Fruit fly (Drosophila melanogaster) whole organism, embryonic: ENCODE data around the gene CG7519.

ENCODE experiments used
- CG10979 ChIP-seq: fragments of 200-800 bp; sonication (Bioruptor generic); optimal IDR thresholded peaks from 2 replicates; lab custom pipeline; 2018; ENCODE audit warnings: missing biosample characterization, mild to moderate bottlenecking, missing genetic modification characterization, moderate library complexity
- CG11696 ChIP-seq: fragments of 200-800 bp; sonication (Bioruptor generic); IDR thresholded peaks from 2 replicates; pipeline ENCODE4 v1.3.6; 2022; ENCODE audit warnings: missing biosample characterization, missing genetic modification characterization
- CG12769 ChIP-seq: fragments of 200-800 bp; sonication (Bioruptor generic); optimal IDR thresholded peaks from 2 replicates; lab custom pipeline; 2019; ENCODE audit warnings: missing biosample characterization, mild to moderate bottlenecking, missing genetic modification characterization, moderate library complexity
- CG14965 ChIP-seq: fragments of 200-800 bp; sonication (Bioruptor generic); optimal IDR thresholded peaks from 2 replicates; lab custom pipeline; 2016; ENCODE audit warnings: missing biosample characterization, missing genetic modification characterization, borderline replicate concordance
- CG15011 ChIP-seq: fragments of 200-800 bp; sonication (Bioruptor generic); optimal IDR thresholded peaks from 3 replicates; lab custom pipeline; 2018; ENCODE audit warnings: missing biosample characterization, mild to moderate bottlenecking, missing genetic modification characterization
- CG15601 ChIP-seq: fragments of 200-800 bp; sonication (Bioruptor generic); optimal IDR thresholded peaks from 3 replicates; lab custom pipeline; 2019; ENCODE audit warnings: missing biosample characterization, mild to moderate bottlenecking, missing genetic modification characterization, moderate library complexity
- CG1602 ChIP-seq: fragments of 200-800 bp; sonication (Bioruptor generic); optimal IDR thresholded peaks from 3 replicates; lab custom pipeline; 2016; ENCODE audit warnings: missing biosample characterization, missing genetic modification characterization
- CG17612 ChIP-seq: fragments of 200-800 bp; sonication (Bioruptor generic); IDR thresholded peaks from 2 replicates; pipeline ENCODE4 v1.3.6; 2022; ENCODE audit warnings: missing biosample characterization, missing genetic modification characterization
- CG18619 ChIP-seq: fragments of 200-800 bp; sonication (Bioruptor generic); optimal IDR thresholded peaks from 3 replicates; lab custom pipeline; 2017; ENCODE audit warnings: missing biosample characterization, mild to moderate bottlenecking, missing genetic modification characterization
- CG2875 ChIP-seq: fragments of 200-800 bp; sonication (Bioruptor generic); optimal IDR thresholded peaks from 2 replicates; lab custom pipeline; 2017; ENCODE audit warnings: missing biosample characterization, mild to moderate bottlenecking, missing genetic modification characterization, missing genetic modification reagents
- CG3065 ChIP-seq: fragments of 200-800 bp; sonication (Bioruptor generic); optimal IDR thresholded peaks from 2 replicates; lab custom pipeline; 2016; ENCODE audit warnings: missing biosample characterization, missing genetic modification characterization
- CG32767 ChIP-seq: fragments of 200-800 bp; sonication (Bioruptor generic); IDR thresholded peaks from 2 replicates; pipeline ENCODE4 v1.3.6; 2022; ENCODE audit warnings: missing biosample characterization, missing genetic modification characterization
- CG33557 ChIP-seq: fragments of 200-800 bp; sonication (Bioruptor generic); optimal IDR thresholded peaks from 2 replicates; lab custom pipeline; 2019; ENCODE audit warnings: missing biosample characterization, mild to moderate bottlenecking, missing genetic modification characterization, moderate library complexity
- CG4730 ChIP-seq: fragments of 200-800 bp; sonication (Bioruptor generic); IDR thresholded peaks from 2 replicates; pipeline ENCODE4 v1.3.6; 2022; ENCODE audit warnings: missing biosample characterization, missing genetic modification characterization
- CG5180 ChIP-seq: fragments of 200-800 bp; sonication (Bioruptor generic); optimal IDR thresholded peaks from 3 replicates; lab custom pipeline; 2017; ENCODE audit warnings: missing biosample characterization, missing genetic modification characterization, mild to moderate bottlenecking, moderate library complexity, missing genetic modification reagents
- CG6175 ChIP-seq: fragments of 200-800 bp; sonication (Bioruptor generic); IDR thresholded peaks from 3 replicates; pipeline ENCODE4 v1.3.6; 2022; ENCODE audit warnings: missing biosample characterization, missing genetic modification characterization
- CG7987 ChIP-seq: fragments of 200-800 bp; sonication (Bioruptor generic); optimal IDR thresholded peaks from 2 replicates; lab custom pipeline; 2018; ENCODE audit warnings: missing biosample characterization, mild to moderate bottlenecking, missing genetic modification characterization, moderate library complexity
- CG8388 ChIP-seq: fragments of 200-800 bp; sonication (Bioruptor generic); optimal IDR thresholded peaks from 2 replicates; lab custom pipeline; 2019; ENCODE audit warnings: missing biosample characterization, mild to moderate bottlenecking, missing genetic modification characterization, moderate library complexity
- CG9437 ChIP-seq: fragments of 200-800 bp; sonication (Bioruptor generic); optimal IDR thresholded peaks from 2 replicates; lab custom pipeline; 2018; ENCODE audit warnings: missing biosample characterization, mild to moderate bottlenecking, missing genetic modification characterization
- CTCF ChIP-seq: fragments of 200-800 bp; sonication (Bioruptor generic); optimal IDR thresholded peaks from 2 replicates; lab custom pipeline; 2017; ENCODE audit warnings: missing biosample characterization, mild to moderate bottlenecking, missing genetic modification characterization, moderate library complexity
- Camta ChIP-seq: fragments of 200-800 bp; sonication (Bioruptor generic); optimal IDR thresholded peaks from 2 replicates; lab custom pipeline; 2016; ENCODE audit warnings: missing biosample characterization, missing genetic modification characterization
- ERR ChIP-seq: fragments of 200-800 bp; sonication (Bioruptor generic); optimal IDR thresholded peaks from 2 replicates; lab custom pipeline; 2016; ENCODE audit warnings: missing biosample characterization, missing genetic modification characterization
- Ets65A ChIP-seq: fragments of 200-800 bp; sonication (Bioruptor generic); peaks from one replicate; lab custom pipeline; 2016; ENCODE audit warnings: missing biosample characterization, missing genetic modification characterization
- Ets97D ChIP-seq: fragments of 200-800 bp; sonication (Bioruptor generic); optimal IDR thresholded peaks from 3 replicates; lab custom pipeline; 2016; ENCODE audit warnings: missing biosample characterization, missing genetic modification characterization
- Hr39 ChIP-seq: fragments of >200 bp; optimal IDR thresholded peaks from 2 replicates; lab custom pipeline; 2017
- Mes4 ChIP-seq: fragments of 200-800 bp; sonication (Bioruptor generic); optimal IDR thresholded peaks from 2 replicates; lab custom pipeline; 2016; ENCODE audit warnings: missing biosample characterization, missing genetic modification characterization
- Mrtf ChIP-seq: fragments of 200-800 bp; sonication (Bioruptor generic); IDR thresholded peaks from 3 replicates; pipeline ENCODE4 v1.3.6; 2022; ENCODE audit warnings: missing biosample characterization, missing genetic modification characterization
- NC2β ChIP-seq: fragments of 200-800 bp; sonication (Bioruptor generic); optimal IDR thresholded peaks from 2 replicates; lab custom pipeline; 2016; ENCODE audit warnings: missing biosample characterization, missing genetic modification characterization
- Neu2 ChIP-seq: fragments of 200-800 bp; sonication (Bioruptor generic); optimal IDR thresholded peaks from 3 replicates; lab custom pipeline; 2016; ENCODE audit warnings: missing biosample characterization, missing genetic modification characterization, borderline replicate concordance
- PHDP ChIP-seq: fragments of 200-800 bp; sonication (Bioruptor generic); optimal IDR thresholded peaks from 3 replicates; lab custom pipeline; 2018; ENCODE audit warnings: missing biosample characterization, mild to moderate bottlenecking, missing genetic modification characterization, moderate library complexity
- Rx ChIP-seq: fragments of 200-800 bp; sonication (Bioruptor generic); IDR thresholded peaks from 2 replicates; pipeline ENCODE4 v1.3.6; 2022; ENCODE audit warnings: missing biosample characterization, missing genetic modification characterization
- Stat92E ChIP-seq, 3 experiments: fragments of >200 bp in 2 of 3; fragments of 200-800 bp in 1 of 3; sonication (Bioruptor generic) in 1 of 3; optimal IDR thresholded peaks; 2 replicates each; lab custom pipeline; 2017 to 2019; ENCODE audit warnings: missing biosample characterization in 3 of 3, missing genetic modification characterization in 3 of 3, mild to moderate bottlenecking in 1 of 3, moderate library complexity in 1 of 3
- YL-1 ChIP-seq: fragments of 200-800 bp; sonication (Bioruptor generic); optimal IDR thresholded peaks from 3 replicates; lab custom pipeline; 2017; ENCODE audit warnings: missing biosample characterization, mild to moderate bottlenecking, missing genetic modification characterization
- abd-A ChIP-seq: fragments of 200-800 bp; sonication (Bioruptor generic); optimal IDR thresholded peaks from 3 replicates; lab custom pipeline; 2019; ENCODE audit warnings: missing biosample characterization, mild to moderate bottlenecking, missing genetic modification characterization, moderate library complexity
- cad ChIP-seq: fragments of >200 bp; optimal IDR thresholded peaks from 2 replicates; lab custom pipeline; 2017; ENCODE audit warnings: missing biosample characterization, missing genetic modification characterization
- chif ChIP-seq, 2 experiments: fragments of 200-800 bp; sonication (Bioruptor generic); optimal IDR thresholded peaks; 3 replicates each; lab custom pipeline; 2016; ENCODE audit warnings: missing biosample characterization in 2 of 2, missing genetic modification characterization in 2 of 2
- dati ChIP-seq: fragments of 200-800 bp; sonication (Bioruptor generic); IDR thresholded peaks from 2 replicates; pipeline ENCODE4 v1.3.6; 2022; ENCODE audit warnings: missing biosample characterization, missing genetic modification characterization
- emc ChIP-seq: fragments of 200-800 bp; sonication (Bioruptor generic); optimal IDR thresholded peaks from 2 replicates; lab custom pipeline; 2016; ENCODE audit warnings: missing biosample characterization, missing genetic modification characterization
- jumu ChIP-seq: fragments of 200-800 bp; sonication (Bioruptor generic); optimal IDR thresholded peaks from 3 replicates; lab custom pipeline; 2016; ENCODE audit warnings: missing biosample characterization, missing genetic modification characterization
- kah ChIP-seq: fragments of 200-800 bp; sonication (Bioruptor generic); optimal IDR thresholded peaks from 2 replicates; lab custom pipeline; 2018; ENCODE audit warnings: missing biosample characterization, mild to moderate bottlenecking, missing genetic modification characterization
- knrl ChIP-seq: fragments of 200-800 bp; sonication (Bioruptor generic); IDR thresholded peaks from 3 replicates; pipeline ENCODE4 v1.3.6; 2022; ENCODE audit warnings: missing biosample characterization, missing genetic modification characterization; ENCODE audit not compliant: partially characterized antibody
- lab ChIP-seq: fragments of 200-800 bp; sonication (Bioruptor generic); optimal IDR thresholded peaks from 3 replicates; lab custom pipeline; 2017; ENCODE audit warnings: missing biosample characterization, missing genetic modification characterization, mild to moderate bottlenecking, moderate library complexity, missing genetic modification reagents
- maf-S ChIP-seq: fragments of 200-800 bp; sonication (Bioruptor generic); optimal IDR thresholded peaks from 2 replicates; lab custom pipeline; 2016; ENCODE audit warnings: missing biosample characterization, missing genetic modification characterization
- pnt ChIP-seq: fragments of 200-800 bp; sonication (Bioruptor generic); optimal IDR thresholded peaks from 3 replicates; lab custom pipeline; 2016; ENCODE audit warnings: missing biosample characterization, missing genetic modification characterization
- pros ChIP-seq: fragments of 200-800 bp; sonication (Bioruptor generic); optimal IDR thresholded peaks from 3 replicates; lab custom pipeline; 2019; ENCODE audit warnings: missing biosample characterization, mild to moderate bottlenecking, missing genetic modification characterization, moderate library complexity
- psq ChIP-seq: fragments of 200-800 bp; sonication (Bioruptor generic); optimal IDR thresholded peaks from 2 replicates; lab custom pipeline; 2017; ENCODE audit warnings: missing biosample characterization, missing genetic modification characterization
- row ChIP-seq: fragments of 200-800 bp; sonication (Bioruptor generic); IDR thresholded peaks from 3 replicates; pipeline ENCODE4 v1.3.6; 2022; ENCODE audit warnings: missing biosample characterization, missing genetic modification characterization
- tap ChIP-seq: fragments of 200-800 bp; optimal IDR thresholded peaks from 3 replicates; lab custom pipeline; 2019; ENCODE audit warnings: missing biosample characterization, mild to moderate bottlenecking, missing genetic modification characterization, moderate library complexity
- twi ChIP-seq: fragments of 200-800 bp; optimal IDR thresholded peaks from 2 replicates; lab custom pipeline; 2019; ENCODE audit warnings: missing biosample characterization, mild to moderate bottlenecking, missing genetic modification characterization, moderate library complexity
- unpg ChIP-seq: fragments of 200-800 bp; sonication (Bioruptor generic); optimal IDR thresholded peaks from 3 replicates; lab custom pipeline; 2018; ENCODE audit warnings: missing biosample characterization, mild to moderate bottlenecking, missing genetic modification characterization, moderate library complexity
- zen2 ChIP-seq: fragments of 200-800 bp; sonication (Bioruptor generic); IDR thresholded peaks from 3 replicates; pipeline ENCODE4 v1.3.6; 2022; ENCODE audit warnings: missing biosample characterization, missing genetic modification characterization; ENCODE audit not compliant: partially characterized antibody

The CG7519 gene

dm6 chr3L:21509488-21510122 is 16.7 kb downstream of the CG7519 start (continued):
- TF ChIP-seq lab (peak; percentile 67), Stat92E (GFP tag; optimal IDR thresholded peaks at IDR 0.05; lab: Kevin White, UChicago) (no peak), CG33557 (GFP tag; lab: Kevin White, UChicago) (no peak), emc (GFP tag; lab: Kevin White, UChicago) (no peak), pros (GFP tag; lab: Kevin White, UChicago) (no peak), CG14965 (GFP tag; lab: Kevin White, UChicago) (no peak), maf-S (GFP tag; lab: Kevin White, UChicago) (peak; percentile 12), Neu2 (GFP tag; lab: Kevin White, UChicago) (no peak), CG5180 (GFP tag; lab: Kevin White, UChicago) (no peak), dati (GFP tag; lab: Robert Waterston, UW) (no peak), CG4730 (GFP tag; lab: Robert Waterston, UW) (no peak), CG32767 (GFP tag; lab: Robert Waterston, UW) (no peak), CG9437 (peak; percentile 19), YL-1 (GFP tag; lab: Kevin White, UChicago) (no peak), kah (no peak), CTCF (GFP tag; lab: Kevin White, UChicago) (no peak), abd-A (no peak), CG10979 (peak; percentile 41), CG12769 (tag; lab: Kevin White, UChicago) (peak; percentile 46), Ets97D (GFP tag; lab: Kevin White, UChicago) (no peak), PHDP (tag; lab: Kevin White, UChicago) (peak; percentile 67), CG1602 (GFP tag; lab: Kevin White, UChicago) (no peak), unpg (peak; percentile 52), cad (GFP tag; lab: Kevin White, UChicago) (no peak), tap (tag; lab: Kevin White, UChicago) (peak; percentile 43), Hr39 (lab: Kevin White, UChicago) (no peak), jumu (GFP tag; lab: Kevin White, UChicago) (no peak), CG7987 (GFP tag; lab: Kevin White, UChicago) (no peak), CG15601 (tag; lab: Kevin White, UChicago) (no peak), CG6175 (GFP tag; lab: Robert Waterston, UW) (no peak), chif (GFP tag; optimal IDR thresholded peaks at IDR 0.05; lab: Kevin White, UChicago) (peak; percentile 16 to 41), Mes4 (GFP tag; lab: Kevin White, UChicago) (no peak), psq (GFP tag; lab: Kevin White, UChicago) (no peak), CG15011 (GFP tag; lab: Kevin White, UChicago) (no peak), row (GFP tag; lab: Robert Waterston, UW) (peak; percentile 71), CG18619 (no peak), CG11696 (GFP tag; lab: Robert Waterston, UW) (no peak), pnt (GFP tag; lab: Kevin White, UChicago) (peak; percentile 11), zen2 (no peak), twi (tag; lab: Kevin White, UChicago) (no peak), knrl (GFP tag; lab: Robert Waterston, UW) (no peak), CG2875 (GFP tag; lab: Kevin White, UChicago) (peak; percentile 23), CG3065 (GFP tag; lab: Kevin White, UChicago) (no peak), NC2β (GFP tag; lab: Kevin White, UChicago) (peak; percentile 6), Ets65A (GFP tag; lab: Kevin White, UChicago) (no peak), Camta (peak; percentile 23), CG8388 (GFP tag; lab: Kevin White, UChicago) (peak; percentile 46), ERR (GFP tag; lab: Kevin White, UChicago) (no peak), CG17612 (no peak), Rx (0 out of 2 replicates have a peak, but pooled peaks have one; percentile 27), Mrtf (GFP tag; lab: Robert Waterston, UW) (no peak)
